Fruit fly (Drosophila melanogaster): ENCODE results near the gene CG7488.

- no peak for TF ChIP-seq CG14655 (GFP tag; optimal IDR thresholded peaks at IDR 0.05)
- TF ChIP-seq CG4496 (GFP tag; IDR thresholded peaks at IDR 0.05): 0 out of 3 replicates have a peak, but pooled peaks have one; percentile 28
- TF ChIP-seq CG12605 (GFP tag; IDR thresholded peaks at IDR 0.05): no peak
- no peak for TF ChIP-seq D1 (tag; optimal IDR thresholded peaks at IDR 0.05)
Observed at dm6 chr3R:12980628-12981219, 14.7 kb upstream of the CG7488 start, which contains the start of gene Paip2.
